Fruit fly (Drosophila melanogaster): ENCODE data around the gene Mtpalpha.
A peak's percentile ranks its signal among the peaks of the same experiment; 100 is the strongest.

The Mtpalpha gene

dm6 chr2L:9615983-9616519, 39.5 kb upstream of the Mtpalpha start, which contains the start of gene GlcAT-S:
TSS of gene GlcAT-S (plus strand) at chr2L:9616469.
- TF ChIP-seq CG14655 (GFP tag; optimal IDR thresholded peaks at IDR 0.05) (no peak), EcR (GFP tag; optimal IDR thresholded peaks at IDR 0.05) (peak; percentile 3), CG34367 (tag; optimal IDR thresholded peaks at IDR 0.05) (no peak)

- TF ChIP-seq CG14655 (GFP tag; optimal IDR thresholded peaks at IDR 0.05) (no peak), Pif1B (GFP tag; optimal IDR thresholded peaks at IDR 0.05) (no peak), CG13204 (GFP tag; optimal IDR thresholded peaks at IDR 0.05) (no peak), CG4496 (GFP tag; IDR thresholded peaks at IDR 0.05) (no peak), CG34367 (tag; optimal IDR thresholded peaks at IDR 0.05) (no peak), Snoo (tag; optimal IDR thresholded peaks at IDR 0.05) (no peak)
Observed at dm6 chr2L:9615561-9615960, 39.0 kb upstream of the Mtpalpha start.

- TF ChIP-seq CG15710 (tag; optimal IDR thresholded peaks at IDR 0.05), result no peak
- TF ChIP-seq Pif1A (GFP tag; optimal IDR thresholded peaks at IDR 0.05), result no peak
- TF ChIP-seq rn (GFP tag; IDR thresholded peaks at IDR 0.05), result no peak
- TF ChIP-seq CG8301 (tag; optimal IDR thresholded peaks at IDR 0.05), result no peak
- TF ChIP-seq CG32121 (GFP tag; IDR thresholded peaks at IDR 0.05), result no peak
- TF ChIP-seq CG10348 (GFP tag; IDR thresholded peaks at IDR 0.05), result no peak
- no peak for TF ChIP-seq Snoo (tag; optimal IDR thresholded peaks at IDR 0.05)
- TF ChIP-seq EcR (GFP tag; optimal IDR thresholded peaks at IDR 0.05), result no peak
- no peak for TF ChIP-seq CG4496 (GFP tag; IDR thresholded peaks at IDR 0.05)
- no peak for TF ChIP-seq CG9948 (tag; optimal IDR thresholded peaks at IDR 0.05)
Observed at dm6 chr2L:9614674-9615258, 38.2 kb upstream of the Mtpalpha start.

dm6 chr2L:9613922-9614321, 37.4 kb upstream of the Mtpalpha start:
- TF ChIP-seq CG34367 (tag; optimal IDR thresholded peaks at IDR 0.05) (no peak), Pif1B (GFP tag; optimal IDR thresholded peaks at IDR 0.05) (no peak), Pif1A (GFP tag; optimal IDR thresholded peaks at IDR 0.05) (no peak), CG32121 (GFP tag; IDR thresholded peaks at IDR 0.05) (peak; percentile 33; the same call in 1 of the 2 replicates), CG10348 (GFP tag; IDR thresholded peaks at IDR 0.05) (no peak), Ets98B (GFP tag; IDR thresholded peaks at IDR 0.05) (peak; percentile 27; the same call in 1 of the 2 replicates), gl (tag; optimal IDR thresholded peaks at IDR 0.05) (no peak), EcR (GFP tag; optimal IDR thresholded peaks at IDR 0.05) (no peak), CG17806 (tag; optimal IDR thresholded peaks at IDR 0.05) (no peak), CG14655 (GFP tag; optimal IDR thresholded peaks at IDR 0.05) (peak; percentile 17), rn (GFP tag; IDR thresholded peaks at IDR 0.05) (no peak), CG15710 (tag; optimal IDR thresholded peaks at IDR 0.05) (no peak), CG8159 (tag; optimal IDR thresholded peaks at IDR 0.05) (peak; percentile 17), CG13204 (GFP tag; optimal IDR thresholded peaks at IDR 0.05) (no peak), D1 (tag; optimal IDR thresholded peaks at IDR 0.05) (no peak), CG4496 (GFP tag; IDR thresholded peaks at IDR 0.05) (peak; percentile 50; the same call in 2 of the 3 replicates), fd96Ca (GFP tag; IDR thresholded peaks at IDR 0.05) (no peak), Snoo (tag; optimal IDR thresholded peaks at IDR 0.05) (peak; percentile 2), CG9948 (tag; optimal IDR thresholded peaks at IDR 0.05) (no peak), CG8301 (tag; optimal IDR thresholded peaks at IDR 0.05) (no peak), CG12605 (GFP tag; IDR thresholded peaks at IDR 0.05) (no peak)

- TF ChIP-seq CG10348 (GFP tag; IDR thresholded peaks at IDR 0.05), result no peak
- no peak for TF ChIP-seq CG32121 (GFP tag; IDR thresholded peaks at IDR 0.05)
- TF ChIP-seq Ets98B (GFP tag; IDR thresholded peaks at IDR 0.05), result peak; percentile 46; the same call in 1 of the 2 replicates
- TF ChIP-seq CG8159 (tag; optimal IDR thresholded peaks at IDR 0.05), result no peak
- TF ChIP-seq CG34367 (tag; optimal IDR thresholded peaks at IDR 0.05), result no peak
- TF ChIP-seq CG14655 (GFP tag; optimal IDR thresholded peaks at IDR 0.05), result no peak
- peak; percentile 16 for TF ChIP-seq Snoo (tag; optimal IDR thresholded peaks at IDR 0.05)
- no peak for TF ChIP-seq CG15710 (tag; optimal IDR thresholded peaks at IDR 0.05)
- peak; percentile 57 for TF ChIP-seq CG4496 (GFP tag; IDR thresholded peaks at IDR 0.05)
- TF ChIP-seq gl (tag; optimal IDR thresholded peaks at IDR 0.05), result no peak
- no peak for TF ChIP-seq CG8301 (tag; optimal IDR thresholded peaks at IDR 0.05)
- no peak for TF ChIP-seq EcR (GFP tag; optimal IDR thresholded peaks at IDR 0.05)
- peak; percentile 55; the same call in 1 of the 2 replicates for TF ChIP-seq CG12605 (GFP tag; IDR thresholded peaks at IDR 0.05)
- peak; percentile 40 for TF ChIP-seq CG13204 (GFP tag; optimal IDR thresholded peaks at IDR 0.05)
- peak; percentile 23 for TF ChIP-seq Pif1B (GFP tag; optimal IDR thresholded peaks at IDR 0.05)
- TF ChIP-seq D1 (tag; optimal IDR thresholded peaks at IDR 0.05), result no peak
- peak; percentile 21 for TF ChIP-seq Pif1A (GFP tag; optimal IDR thresholded peaks at IDR 0.05)
- no peak for TF ChIP-seq CG9948 (tag; optimal IDR thresholded peaks at IDR 0.05)
- TF ChIP-seq rn (GFP tag; IDR thresholded peaks at IDR 0.05), result no peak
- TF ChIP-seq CG17806 (tag; optimal IDR thresholded peaks at IDR 0.05), result no peak
- TF ChIP-seq fd96Ca (GFP tag; IDR thresholded peaks at IDR 0.05), result no peak
Observed at dm6 chr2L:9613006-9613690, 36.6 kb upstream of the Mtpalpha start, which contains the start of gene Trx2. TSS of gene Trx2 (plus strand) at chr2L:9613166.

- TF ChIP-seq CG9948 (tag; optimal IDR thresholded peaks at IDR 0.05), result no peak
- no peak for TF ChIP-seq CG4496 (GFP tag; IDR thresholded peaks at IDR 0.05)
- no peak for TF ChIP-seq Ets98B (GFP tag; IDR thresholded peaks at IDR 0.05)
- no peak for TF ChIP-seq CG8301 (tag; optimal IDR thresholded peaks at IDR 0.05)
- TF ChIP-seq Snoo (tag; optimal IDR thresholded peaks at IDR 0.05), result no peak
- no peak for TF ChIP-seq CG32121 (GFP tag; IDR thresholded peaks at IDR 0.05)
- TF ChIP-seq rn (GFP tag; IDR thresholded peaks at IDR 0.05), result no peak
- no peak for TF ChIP-seq Pif1B (GFP tag; optimal IDR thresholded peaks at IDR 0.05)
- TF ChIP-seq CG10348 (GFP tag; IDR thresholded peaks at IDR 0.05), result no peak
- no peak for TF ChIP-seq CG34367 (tag; optimal IDR thresholded peaks at IDR 0.05)
- no peak for TF ChIP-seq fd96Ca (GFP tag; IDR thresholded peaks at IDR 0.05)
Observed at dm6 chr2L:9612654-9613005, 36.1 kb upstream of the Mtpalpha start.

All from whole organism, pupa.